Worm (Caenorhabditis elegans) whole organism, early embryonic: ENCODE measurements around the gene dkc-1.

Experiments used
- B0310.2 ChIP-seq: sonication (generic microtip); optimal IDR thresholded peaks from 2 replicates; lab custom pipeline; 2016; ENCODE audit warnings: mild to moderate bottlenecking, missing genetic modification characterization, missing compliant biosample characterization
- ets-7 ChIP-seq: sonication (generic microtip); optimal IDR thresholded peaks from 2 replicates; lab custom pipeline; 2016; ENCODE audit warnings: missing genotype, missing genetic modification characterization, missing compliant biosample characterization
- flt-1 ChIP-seq: fragments of 200-800 bp; sonication (Bioruptor generic); IDR thresholded peaks from 2 replicates; pipeline ENCODE4 v1.3.6; 2022; ENCODE audit warnings: missing genetic modification characterization, missing compliant biosample characterization
- pes-1 ChIP-seq: fragments of 200-800 bp; sonication (Bioruptor generic); IDR thresholded peaks from 2 replicates; pipeline ENCODE4 v1.3.6; 2022; ENCODE audit warnings: missing genetic modification reagents, missing genetic modification characterization, missing compliant biosample characterization

DNA sequence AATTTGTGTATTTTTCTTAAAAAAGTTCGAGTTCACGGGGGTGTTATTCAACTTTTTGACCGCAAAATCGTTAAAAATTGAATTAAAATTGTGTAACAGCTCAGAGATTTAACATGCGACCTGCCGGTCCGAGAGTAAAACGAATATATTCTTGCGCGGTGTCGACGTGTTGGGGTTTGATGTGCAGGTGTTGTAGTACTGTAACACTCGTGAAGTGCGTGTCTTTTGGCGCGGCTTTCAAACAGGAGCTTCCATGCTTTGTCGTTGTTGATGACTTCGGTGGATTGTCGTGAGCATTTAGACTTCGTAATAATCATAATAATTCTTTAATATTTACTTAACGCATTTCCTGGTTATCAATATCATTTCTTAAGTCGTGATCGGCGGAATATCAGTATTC, 17.7 kb upstream of the dkc-1 start, which contains the start of gene tat-3:
- TF ChIP-seq ets-7 (tag; lab: Kevin White, UChicago) (no peak), flt-1 (GFP tag; lab: Robert Waterston, UW) (no peak), B0310.2 (no peak), pes-1 (GFP tag; lab: Robert Waterston, UW) (no peak)
